Worm (Caenorhabditis elegans) whole organism, L3 larva: ENCODE data around the gene fbxb-103.

Experiments
- aly-2 ChIP-seq: fragments of 150-350 bp; optimal IDR thresholded peaks from 2 replicates; lab custom pipeline; 2014; ENCODE audit warnings: missing biosample characterization, missing genetic modification characterization
- mdl-1 ChIP-seq: fragments of 150-350 bp; optimal IDR thresholded peaks from 2 replicates; lab custom pipeline; 2014; ENCODE audit warnings: missing biosample characterization, missing genetic modification characterization
- nhr-11 ChIP-seq: fragments of 150-350 bp; optimal IDR thresholded peaks from 2 replicates; lab custom pipeline; 2014; ENCODE audit warnings: missing biosample characterization, missing genetic modification characterization
- nhr-237 ChIP-seq: fragments of 150-350 bp; optimal IDR thresholded peaks from 2 replicates; lab custom pipeline; 2014; ENCODE audit warnings: missing biosample characterization, missing genetic modification characterization
- unc-62 ChIP-seq: fragments of 150-350 bp; sonication (generic microtip); optimal IDR thresholded peaks from 4 replicates; lab custom pipeline; 2014; ENCODE audit warnings: missing biosample characterization, missing genetic modification reagents, missing genetic modification characterization
- ztf-11 ChIP-seq: fragments of 150-350 bp; optimal IDR thresholded peaks from 2 replicates; lab custom pipeline; 2014; ENCODE audit warnings: missing biosample characterization, missing genetic modification characterization

ce11 chrII:3954018-3954417, 47.1 kb downstream of the fbxb-103 start:
- TF ChIP-seq nhr-11 (tag; lab: Kevin White, UChicago) (no peak), mdl-1 (no peak), unc-62 (GFP tag; lab: Kevin White, UChicago) (no peak), aly-2 (tag; lab: Kevin White, UChicago) (no peak), nhr-237 (tag; lab: Kevin White, UChicago) (no peak), ztf-11 (tag; lab: Kevin White, UChicago) (no peak)
